Fruit fly (Drosophila melanogaster) whole organism, adult: ENCODE measurements around the gene CG6574.

Experiments
- CG11617 ChIP-seq: fragments of 200-800 bp; sonication (Bioruptor generic); optimal IDR thresholded peaks from 2 replicates; lab custom pipeline; 2017; ENCODE audit warnings: mild to moderate bottlenecking, missing biosample characterization, missing genetic modification reagents, missing genetic modification characterization
- CG12768 ChIP-seq: fragments of 200-800 bp; sonication (Bioruptor generic); optimal IDR thresholded peaks from 2 replicates; lab custom pipeline; 2017; ENCODE audit warnings: missing biosample characterization, missing genetic modification characterization, mild to moderate bottlenecking, moderate library complexity, missing genetic modification reagents
- CG14711 ChIP-seq: fragments of 200-800 bp; sonication (Bioruptor generic); optimal IDR thresholded peaks from 2 replicates; lab custom pipeline; 2018; ENCODE audit warnings: missing biosample characterization, mild to moderate bottlenecking, missing genetic modification characterization, moderate library complexity
- CG1620 ChIP-seq: fragments of 200-800 bp; sonication (Bioruptor generic); optimal IDR thresholded peaks from 2 replicates; lab custom pipeline; 2016; ENCODE audit warnings: missing biosample characterization, missing genetic modification characterization
- CG33017 ChIP-seq: fragments of 200-800 bp; sonication (Bioruptor generic); optimal IDR thresholded peaks from 2 replicates; lab custom pipeline; 2018; ENCODE audit warnings: missing biosample characterization, mild to moderate bottlenecking, missing genetic modification characterization, moderate library complexity
- CG5204 ChIP-seq: fragments of 200-800 bp; sonication (Bioruptor generic); optimal IDR thresholded peaks from 2 replicates; lab custom pipeline; 2016; ENCODE audit warnings: missing biosample characterization, missing genetic modification characterization
- CG7045 ChIP-seq: fragments of 200-800 bp; sonication (Bioruptor generic); optimal IDR thresholded peaks from 2 replicates; lab custom pipeline; 2017; ENCODE audit warnings: missing biosample characterization, mild to moderate bottlenecking, missing genetic modification characterization
- CG7101 ChIP-seq: fragments of 200-800 bp; sonication (Bioruptor generic); optimal IDR thresholded peaks from 2 replicates; lab custom pipeline; 2018; ENCODE audit warnings: missing biosample characterization, mild to moderate bottlenecking, missing genetic modification characterization, moderate library complexity
- Clk ChIP-seq: fragments of 200-800 bp; sonication (Bioruptor generic); optimal IDR thresholded peaks from 2 replicates; lab custom pipeline; 2017; ENCODE audit warnings: missing biosample characterization, missing genetic modification characterization
- Crg-1 ChIP-seq: fragments of 200-800 bp; sonication (Bioruptor generic); optimal IDR thresholded peaks from 2 replicates; lab custom pipeline; 2016; ENCODE audit warnings: missing biosample characterization, missing genetic modification characterization
- Hr96 ChIP-seq: fragments of 200-800 bp; sonication (Bioruptor generic); optimal IDR thresholded peaks from 2 replicates; lab custom pipeline; 2016; ENCODE audit warnings: missing biosample characterization, missing genetic modification characterization
- Mnt ChIP-seq: fragments of 200-800 bp; sonication (Bioruptor generic); optimal IDR thresholded peaks from 2 replicates; lab custom pipeline; 2016; ENCODE audit warnings: missing biosample characterization, mild to moderate bottlenecking, missing genetic modification characterization
- bab1 ChIP-seq: fragments of 200-800 bp; sonication (Bioruptor generic); optimal IDR thresholded peaks from 3 replicates; lab custom pipeline; 2019; ENCODE audit warnings: missing biosample characterization, mild to moderate bottlenecking, missing genetic modification characterization, moderate library complexity
- cic ChIP-seq: fragments of 200-800 bp; sonication (Bioruptor generic); optimal IDR thresholded peaks from 2 replicates; lab custom pipeline; 2017; ENCODE audit warnings: missing biosample characterization, mild to moderate bottlenecking, missing genetic modification characterization, moderate library complexity
- cnc ChIP-seq, 2 experiments: fragments of >200 bp; optimal IDR thresholded peaks; 2 replicates each; lab custom pipeline; 2017
- kay ChIP-seq: fragments of 200-800 bp; sonication (Bioruptor generic); peaks from one replicate; lab custom pipeline; 2016; ENCODE audit warnings: missing biosample characterization, missing genetic modification characterization, borderline replicate concordance
- ovo ChIP-seq: fragments of 200-800 bp; sonication (Bioruptor generic); optimal IDR thresholded peaks from 2 replicates; lab custom pipeline; 2016; ENCODE audit warnings: missing biosample characterization, missing genetic modification characterization
- pad ChIP-seq: fragments of 200-800 bp; sonication (Bioruptor generic); optimal IDR thresholded peaks from 3 replicates; lab custom pipeline; 2017; ENCODE audit warnings: missing biosample characterization, missing genetic modification characterization, mild to moderate bottlenecking, moderate library complexity, missing genetic modification reagents
- tj ChIP-seq: fragments of 200-800 bp; sonication (Bioruptor generic); optimal IDR thresholded peaks from 3 replicates; lab custom pipeline; 2017; ENCODE audit warnings: missing biosample characterization, mild to moderate bottlenecking, missing genetic modification characterization, moderate library complexity
- toe ChIP-seq: fragments of 200-800 bp; sonication (Bioruptor generic); optimal IDR thresholded peaks from 2 replicates; lab custom pipeline; 2016; ENCODE audit warnings: missing biosample characterization, missing genetic modification characterization

The CG6574 gene

DNA sequence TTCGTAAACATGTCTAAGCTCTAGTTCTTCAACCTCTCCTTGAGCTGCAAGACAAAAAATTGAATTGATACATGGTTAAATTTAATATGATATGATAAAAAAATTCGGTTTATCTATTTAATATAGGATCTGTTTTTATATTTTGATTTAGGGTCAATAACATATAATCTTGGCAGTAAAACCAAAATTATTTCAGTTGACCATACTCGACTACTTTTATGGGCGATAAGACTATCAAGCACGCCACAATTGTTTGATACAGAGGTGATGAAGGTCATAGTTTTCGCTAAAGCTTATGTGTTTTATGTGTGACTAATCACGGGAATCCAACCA, 25.5 kb upstream of the CG6574 start:
- TF ChIP-seq CG33017 (no peak), cic (GFP tag; lab: Kevin White, UChicago) (no peak), CG14711 (tag; lab: Kevin White, UChicago) (no peak), Hr96 (GFP tag; lab: Kevin White, UChicago) (no peak), Crg-1 (GFP tag; lab: Kevin White, UChicago) (no peak)

DNA sequence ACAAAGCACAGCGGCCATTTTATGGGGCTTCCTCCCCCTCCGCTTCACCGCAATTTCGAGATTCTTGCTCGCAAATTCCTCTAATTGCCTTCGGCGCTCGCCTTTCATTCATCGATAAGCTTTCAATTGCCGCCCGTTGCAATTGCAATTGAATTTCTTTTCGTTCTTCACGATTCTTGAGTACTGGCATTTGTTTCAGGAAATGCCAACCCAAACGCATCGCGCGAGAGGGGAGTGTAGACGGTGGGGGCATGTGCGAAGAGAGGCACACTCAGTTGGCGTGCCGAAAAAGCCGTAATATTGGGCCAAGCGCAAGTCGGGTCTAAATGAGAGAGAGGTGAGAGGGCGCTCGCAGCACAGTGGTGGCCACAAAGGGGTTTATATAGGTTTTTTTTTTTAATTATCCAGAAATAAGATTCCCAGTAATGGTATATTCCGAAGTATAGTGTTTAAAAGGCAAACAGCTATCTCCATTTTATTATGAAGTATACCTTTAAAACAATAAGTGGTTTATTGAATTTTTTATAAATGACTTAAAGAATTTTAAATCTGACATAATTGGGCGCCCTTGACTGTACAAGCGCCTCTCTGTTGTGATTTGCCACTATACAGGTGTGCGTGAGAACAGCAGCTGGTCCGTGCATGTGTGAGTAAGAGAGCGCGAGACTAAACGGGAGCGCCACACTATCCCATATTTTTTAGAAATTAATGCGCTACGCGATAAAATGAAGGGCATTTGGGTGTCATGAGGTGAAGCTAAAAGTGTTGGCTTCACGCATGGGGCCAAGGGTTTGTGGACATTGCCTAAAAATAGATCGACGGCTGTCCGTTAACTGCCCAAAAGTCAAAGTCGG, 23.9 kb upstream of the CG6574 start:
- TF ChIP-seq kay (GFP tag; lab: Kevin White, UChicago) = no peak
- peak; percentile 94 for TF ChIP-seq Crg-1 (GFP tag; lab: Kevin White, UChicago)
- peak; percentile 79 for TF ChIP-seq ovo
- peak; percentile 94 for TF ChIP-seq CG7045 (GFP tag; lab: Kevin White, UChicago)
- peak; percentile 89 for TF ChIP-seq CG1620
- peak; percentile 78 for TF ChIP-seq tj (GFP tag; lab: Kevin White, UChicago)
- peak; percentile 95 for TF ChIP-seq CG7101 (tag; lab: Kevin White, UChicago)
- TF ChIP-seq pad = peak; percentile 97
- TF ChIP-seq Clk (GFP tag; lab: Kevin White, UChicago) = peak; percentile 88
- TF ChIP-seq Mnt (GFP tag; lab: Kevin White, UChicago) = peak; percentile 83
- TF ChIP-seq CG33017 = peak; percentile 94
- peak; percentile 95 for TF ChIP-seq bab1 (GFP tag; lab: Kevin White, UChicago)
- TF ChIP-seq cnc (optimal IDR thresholded peaks at IDR 0.05; lab: Kevin White, UChicago) = no peak
- peak; percentile 92 for TF ChIP-seq Hr96 (GFP tag; lab: Kevin White, UChicago)
- TF ChIP-seq toe (GFP tag; lab: Kevin White, UChicago) = peak; percentile 92
- peak; percentile 87 for TF ChIP-seq cic (GFP tag; lab: Kevin White, UChicago)
- TF ChIP-seq CG14711 (tag; lab: Kevin White, UChicago) = peak; percentile 87
- peak; percentile 97 for TF ChIP-seq CG5204
- TF ChIP-seq CG12768 (GFP tag; lab: Kevin White, UChicago) = peak; percentile 94
- TF ChIP-seq CG11617 (GFP tag; lab: Kevin White, UChicago) = peak; percentile 97

DNA sequence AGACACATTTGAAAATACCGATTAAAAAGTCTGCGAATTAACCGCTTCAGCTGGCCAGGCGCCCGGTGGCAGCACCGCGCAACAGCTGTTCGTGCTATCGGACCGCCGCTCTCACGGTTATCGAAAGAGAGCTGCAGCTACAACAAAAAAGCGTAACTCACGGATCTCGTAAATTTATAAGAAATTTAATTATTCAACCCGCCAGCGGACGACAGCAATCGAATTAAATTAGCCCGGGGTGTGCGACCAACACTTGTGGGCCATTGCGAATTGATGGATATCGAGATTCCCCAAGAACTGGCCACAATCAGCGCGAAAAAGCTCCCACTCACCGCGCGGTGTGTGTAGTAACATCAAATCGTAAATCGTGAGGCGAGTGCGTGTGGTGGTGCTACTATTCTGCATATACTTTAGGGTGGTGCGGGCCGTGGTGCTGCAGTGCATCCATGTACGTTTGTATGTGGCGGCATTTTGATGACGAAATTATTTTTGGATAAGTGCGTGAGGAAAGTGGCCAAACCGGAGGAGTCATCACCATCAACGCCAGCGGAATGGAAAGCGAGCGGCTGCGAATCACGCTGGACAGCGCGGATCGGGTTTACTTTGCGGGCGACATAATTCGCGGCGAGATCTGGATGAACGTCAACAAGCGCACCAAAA, 22.8 kb upstream of the CG6574 start, which contains the start of gene Leash:
Leash (plus strand) TSS at position 119 of the 660 bp plus-strand sequence.
- TF ChIP-seq bab1 (GFP tag; lab: Kevin White, UChicago) = peak; percentile 30
- no peak for TF ChIP-seq CG7101 (tag; lab: Kevin White, UChicago)
- no peak for TF ChIP-seq Hr96 (GFP tag; lab: Kevin White, UChicago)
- TF ChIP-seq cnc (optimal IDR thresholded peaks at IDR 0.05; lab: Kevin White, UChicago) = no peak
- no peak for TF ChIP-seq CG1620
- no peak for TF ChIP-seq CG5204
- no peak for TF ChIP-seq Crg-1 (GFP tag; lab: Kevin White, UChicago)
- TF ChIP-seq cic (GFP tag; lab: Kevin White, UChicago) = peak; percentile 4
- TF ChIP-seq Mnt (GFP tag; lab: Kevin White, UChicago) = peak; percentile 9
- no peak for TF ChIP-seq Clk (GFP tag; lab: Kevin White, UChicago)
- no peak for TF ChIP-seq toe (GFP tag; lab: Kevin White, UChicago)

DNA sequence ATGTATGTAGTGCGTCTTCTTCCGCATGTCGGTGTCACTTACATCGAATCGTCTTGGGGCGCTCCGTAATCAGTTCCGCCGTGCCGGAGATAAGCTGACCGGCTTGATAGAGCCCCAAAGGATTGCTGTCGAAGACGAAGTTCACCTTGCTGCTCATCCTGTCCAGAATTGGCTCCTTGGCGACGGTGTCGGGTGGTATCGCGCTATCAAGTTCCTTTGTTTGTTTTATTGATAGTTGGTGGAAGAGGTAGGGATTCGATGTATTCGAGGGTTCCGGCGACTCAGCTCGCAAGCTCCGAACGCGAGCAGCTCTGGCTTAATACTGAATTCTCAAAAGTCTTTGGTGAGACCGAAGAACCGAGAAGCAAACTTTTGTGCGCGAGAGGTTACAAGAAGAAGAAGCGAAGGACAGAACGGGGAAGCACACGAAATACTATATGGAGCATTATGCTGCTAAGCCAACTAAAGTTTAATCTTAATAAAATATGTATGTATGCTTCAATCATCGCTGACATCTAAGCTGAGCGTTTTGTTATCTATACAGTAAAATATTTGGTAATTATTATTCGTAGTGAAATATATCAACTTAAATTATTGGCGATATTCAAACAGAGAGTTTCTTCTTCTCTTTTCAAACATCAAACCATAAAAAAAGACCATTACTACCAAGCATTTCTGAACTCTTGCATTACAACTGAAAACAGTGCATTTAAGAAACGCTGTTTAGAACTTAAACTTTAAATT, 22.1 kb upstream of the CG6574 start, which contains the start of gene CG14696:
CG14696 (minus strand) TSS at position 324 of the 744 bp plus-strand sequence.
- TF ChIP-seq pad = no peak
- no peak for TF ChIP-seq CG1620
- TF ChIP-seq Hr96 (GFP tag; lab: Kevin White, UChicago) = no peak
- no peak for TF ChIP-seq cic (GFP tag; lab: Kevin White, UChicago)
- no peak for TF ChIP-seq tj (GFP tag; lab: Kevin White, UChicago)
- TF ChIP-seq CG33017 = no peak
- no peak for TF ChIP-seq Mnt (GFP tag; lab: Kevin White, UChicago)
- no peak for TF ChIP-seq CG5204
- no peak for TF ChIP-seq toe (GFP tag; lab: Kevin White, UChicago)

DNA sequence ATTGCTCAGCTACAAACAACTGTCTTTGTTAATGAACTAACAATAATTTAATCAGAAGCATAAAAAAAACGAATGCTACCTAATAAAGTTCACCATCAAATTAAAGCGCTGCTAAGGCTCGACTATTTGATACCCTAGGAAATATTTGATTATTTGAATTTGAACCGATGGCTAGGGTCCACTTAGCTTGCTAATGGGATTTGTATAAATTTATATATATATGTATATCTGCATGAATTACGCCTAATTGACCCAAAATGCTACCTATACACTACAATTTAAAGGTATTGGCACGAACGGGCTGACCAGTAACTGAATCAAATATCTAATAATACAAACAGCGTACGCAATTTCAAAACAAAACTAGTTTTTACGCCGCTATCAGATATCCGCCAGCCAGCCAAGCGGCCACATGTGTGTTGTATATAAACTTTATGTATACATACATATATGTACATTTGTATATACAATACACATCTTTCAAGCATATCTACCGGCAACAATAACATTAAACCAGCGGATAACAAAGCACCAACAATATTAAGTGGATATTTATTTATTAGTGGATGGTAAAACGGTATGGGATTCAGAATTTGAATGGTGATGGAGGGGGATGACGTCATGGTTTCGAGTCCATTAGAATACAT, 21.4 kb upstream of the CG6574 start:
- TF ChIP-seq CG14711 (tag; lab: Kevin White, UChicago) = no peak
- TF ChIP-seq CG7045 (GFP tag; lab: Kevin White, UChicago) = no peak
- no peak for TF ChIP-seq tj (GFP tag; lab: Kevin White, UChicago)
- no peak for TF ChIP-seq Hr96 (GFP tag; lab: Kevin White, UChicago)
- TF ChIP-seq CG33017 = peak; percentile 25
- TF ChIP-seq Clk (GFP tag; lab: Kevin White, UChicago) = no peak
- TF ChIP-seq CG12768 (GFP tag; lab: Kevin White, UChicago) = peak; percentile 7
- no peak for TF ChIP-seq Mnt (GFP tag; lab: Kevin White, UChicago)
- TF ChIP-seq CG1620 = no peak
- TF ChIP-seq CG7101 (tag; lab: Kevin White, UChicago) = no peak
